Fruit fly (Drosophila melanogaster) whole organism, adult: Measurements from ENCODE around the gene Gorab.

Experiments used
- CG11617 ChIP-seq: fragments of 200-800 bp; sonication (Bioruptor generic); optimal IDR thresholded peaks from 2 replicates; lab custom pipeline; 2017; ENCODE audit warnings: mild to moderate bottlenecking, missing biosample characterization, missing genetic modification reagents, missing genetic modification characterization
- CG12768 ChIP-seq: fragments of 200-800 bp; sonication (Bioruptor generic); optimal IDR thresholded peaks from 2 replicates; lab custom pipeline; 2017; ENCODE audit warnings: missing biosample characterization, missing genetic modification characterization, mild to moderate bottlenecking, moderate library complexity, missing genetic modification reagents
- CG14711 ChIP-seq: fragments of 200-800 bp; sonication (Bioruptor generic); optimal IDR thresholded peaks from 2 replicates; lab custom pipeline; 2018; ENCODE audit warnings: missing biosample characterization, mild to moderate bottlenecking, missing genetic modification characterization, moderate library complexity
- CG1620 ChIP-seq: fragments of 200-800 bp; sonication (Bioruptor generic); optimal IDR thresholded peaks from 2 replicates; lab custom pipeline; 2016; ENCODE audit warnings: missing biosample characterization, missing genetic modification characterization
- CG33017 ChIP-seq: fragments of 200-800 bp; sonication (Bioruptor generic); optimal IDR thresholded peaks from 2 replicates; lab custom pipeline; 2018; ENCODE audit warnings: missing biosample characterization, mild to moderate bottlenecking, missing genetic modification characterization, moderate library complexity
- CG5204 ChIP-seq: fragments of 200-800 bp; sonication (Bioruptor generic); optimal IDR thresholded peaks from 2 replicates; lab custom pipeline; 2016; ENCODE audit warnings: missing biosample characterization, missing genetic modification characterization
- CG7045 ChIP-seq: fragments of 200-800 bp; sonication (Bioruptor generic); optimal IDR thresholded peaks from 2 replicates; lab custom pipeline; 2017; ENCODE audit warnings: missing biosample characterization, mild to moderate bottlenecking, missing genetic modification characterization
- CG7101 ChIP-seq: fragments of 200-800 bp; sonication (Bioruptor generic); optimal IDR thresholded peaks from 2 replicates; lab custom pipeline; 2018; ENCODE audit warnings: missing biosample characterization, mild to moderate bottlenecking, missing genetic modification characterization, moderate library complexity
- Clk ChIP-seq: fragments of 200-800 bp; sonication (Bioruptor generic); optimal IDR thresholded peaks from 2 replicates; lab custom pipeline; 2017; ENCODE audit warnings: missing biosample characterization, missing genetic modification characterization
- Crg-1 ChIP-seq: fragments of 200-800 bp; sonication (Bioruptor generic); optimal IDR thresholded peaks from 2 replicates; lab custom pipeline; 2016; ENCODE audit warnings: missing biosample characterization, missing genetic modification characterization
- Hr96 ChIP-seq: fragments of 200-800 bp; sonication (Bioruptor generic); optimal IDR thresholded peaks from 2 replicates; lab custom pipeline; 2016; ENCODE audit warnings: missing biosample characterization, missing genetic modification characterization
- Mnt ChIP-seq: fragments of 200-800 bp; sonication (Bioruptor generic); optimal IDR thresholded peaks from 2 replicates; lab custom pipeline; 2016; ENCODE audit warnings: missing biosample characterization, mild to moderate bottlenecking, missing genetic modification characterization
- bab1 ChIP-seq: fragments of 200-800 bp; sonication (Bioruptor generic); optimal IDR thresholded peaks from 3 replicates; lab custom pipeline; 2019; ENCODE audit warnings: missing biosample characterization, mild to moderate bottlenecking, missing genetic modification characterization, moderate library complexity
- cic ChIP-seq: fragments of 200-800 bp; sonication (Bioruptor generic); optimal IDR thresholded peaks from 2 replicates; lab custom pipeline; 2017; ENCODE audit warnings: missing biosample characterization, mild to moderate bottlenecking, missing genetic modification characterization, moderate library complexity
- cnc ChIP-seq, 2 experiments: fragments of >200 bp; optimal IDR thresholded peaks; 2 replicates each; lab custom pipeline; 2017
- kay ChIP-seq: fragments of 200-800 bp; sonication (Bioruptor generic); peaks from one replicate; lab custom pipeline; 2016; ENCODE audit warnings: missing biosample characterization, missing genetic modification characterization, borderline replicate concordance
- ovo ChIP-seq: fragments of 200-800 bp; sonication (Bioruptor generic); optimal IDR thresholded peaks from 2 replicates; lab custom pipeline; 2016; ENCODE audit warnings: missing biosample characterization, missing genetic modification characterization
- pad ChIP-seq: fragments of 200-800 bp; sonication (Bioruptor generic); optimal IDR thresholded peaks from 3 replicates; lab custom pipeline; 2017; ENCODE audit warnings: missing biosample characterization, missing genetic modification characterization, mild to moderate bottlenecking, moderate library complexity, missing genetic modification reagents
- tj ChIP-seq: fragments of 200-800 bp; sonication (Bioruptor generic); optimal IDR thresholded peaks from 3 replicates; lab custom pipeline; 2017; ENCODE audit warnings: missing biosample characterization, mild to moderate bottlenecking, missing genetic modification characterization, moderate library complexity
- toe ChIP-seq: fragments of 200-800 bp; sonication (Bioruptor generic); optimal IDR thresholded peaks from 2 replicates; lab custom pipeline; 2016; ENCODE audit warnings: missing biosample characterization, missing genetic modification characterization

Gene Gorab

DNA sequence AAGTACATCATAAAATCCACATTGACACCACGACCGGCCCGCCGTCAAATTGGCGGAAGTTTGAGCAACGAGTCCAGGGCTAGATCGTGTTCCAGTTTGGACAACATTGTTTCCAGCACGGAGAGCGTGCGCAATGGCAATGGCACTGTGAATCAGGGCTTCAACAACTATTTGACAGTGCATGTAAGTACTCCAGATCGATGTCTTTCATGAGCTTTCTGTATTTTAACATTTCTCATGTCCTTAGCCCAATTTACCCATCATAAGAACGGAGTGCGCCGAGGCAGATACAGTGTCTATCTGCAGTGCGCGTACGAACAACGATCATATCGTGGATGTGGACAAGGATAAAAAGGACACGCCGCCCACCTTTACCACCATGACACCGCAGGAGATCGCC lies 45.3 kb upstream of the Gorab start:
- no peak for TF ChIP-seq CG5204 (GFP tag; lab: Kevin White, UChicago)

dm6 chr3L:17470110-17470509 lies 41.5 kb upstream of the Gorab start, which contains the start of gene SecCl:
SecCl (plus strand) TSS chr3L:17470127.
- TF ChIP-seq Hr96 (GFP tag; lab: Kevin White, UChicago) (no peak), CG12768 (GFP tag; lab: Kevin White, UChicago) (no peak), CG33017 (tag; lab: Kevin White, UChicago) (no peak)

DNA sequence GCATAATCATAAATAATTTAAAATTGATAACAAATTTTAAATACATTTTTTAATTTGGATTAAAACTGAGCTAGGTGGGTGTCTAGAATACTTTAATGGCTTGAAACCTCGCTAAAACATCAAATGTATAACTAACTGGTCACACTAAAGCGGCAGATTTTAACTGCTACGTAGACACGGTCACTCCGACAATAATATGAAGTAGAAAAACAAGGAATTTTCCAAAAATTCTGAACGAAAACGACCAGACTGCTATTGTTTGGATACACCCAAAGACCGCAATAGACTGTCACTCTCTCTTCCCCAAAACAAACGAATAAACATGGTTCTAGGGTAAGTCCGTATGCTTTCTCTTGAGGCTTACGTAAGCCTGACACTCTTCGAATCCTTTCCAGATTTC lies 37.2 kb upstream of the Gorab start, which contains the start of gene QIL1:
Gene QIL1 (plus strand): TSS at position 142 of the 400 bp plus-strand sequence.
- TF ChIP-seq bab1 (GFP tag; lab: Kevin White, UChicago) (peak; percentile 35), CG33017 (tag; lab: Kevin White, UChicago) (no peak)

DNA sequence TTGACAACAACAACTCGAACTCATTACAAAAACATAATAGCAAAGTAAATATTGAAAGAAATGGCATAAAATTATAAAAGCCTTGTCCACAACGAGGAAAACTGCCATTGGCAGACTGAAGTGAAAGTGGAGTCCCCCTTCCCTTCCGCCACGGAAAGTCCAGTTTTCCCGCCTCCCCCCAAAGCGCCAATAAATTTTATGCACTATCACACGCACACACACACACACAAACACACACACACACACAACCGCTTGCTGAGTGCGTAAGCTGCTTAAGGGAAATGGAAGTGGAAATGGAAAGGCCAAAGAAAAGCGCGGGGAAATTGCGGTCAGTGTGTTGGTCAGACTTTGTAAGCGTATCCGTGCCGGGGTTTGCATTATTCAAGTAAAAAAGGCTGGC lies 33.8 kb upstream of the Gorab start:
- TF ChIP-seq Clk (GFP tag; lab: Kevin White, UChicago) (no peak), ovo (GFP tag; lab: Kevin White, UChicago) (no peak), toe (GFP tag; lab: Kevin White, UChicago) (no peak), cic (GFP tag; lab: Kevin White, UChicago) (no peak), kay (GFP tag; lab: Kevin White, UChicago) (no peak), CG33017 (tag; lab: Kevin White, UChicago) (no peak), Mnt (GFP tag; lab: Kevin White, UChicago) (no peak), cnc (optimal IDR thresholded peaks at IDR 0.05; lab: Kevin White, UChicago) (no peak), Hr96 (GFP tag; lab: Kevin White, UChicago) (no peak), Crg-1 (GFP tag; lab: Kevin White, UChicago) (no peak)

DNA sequence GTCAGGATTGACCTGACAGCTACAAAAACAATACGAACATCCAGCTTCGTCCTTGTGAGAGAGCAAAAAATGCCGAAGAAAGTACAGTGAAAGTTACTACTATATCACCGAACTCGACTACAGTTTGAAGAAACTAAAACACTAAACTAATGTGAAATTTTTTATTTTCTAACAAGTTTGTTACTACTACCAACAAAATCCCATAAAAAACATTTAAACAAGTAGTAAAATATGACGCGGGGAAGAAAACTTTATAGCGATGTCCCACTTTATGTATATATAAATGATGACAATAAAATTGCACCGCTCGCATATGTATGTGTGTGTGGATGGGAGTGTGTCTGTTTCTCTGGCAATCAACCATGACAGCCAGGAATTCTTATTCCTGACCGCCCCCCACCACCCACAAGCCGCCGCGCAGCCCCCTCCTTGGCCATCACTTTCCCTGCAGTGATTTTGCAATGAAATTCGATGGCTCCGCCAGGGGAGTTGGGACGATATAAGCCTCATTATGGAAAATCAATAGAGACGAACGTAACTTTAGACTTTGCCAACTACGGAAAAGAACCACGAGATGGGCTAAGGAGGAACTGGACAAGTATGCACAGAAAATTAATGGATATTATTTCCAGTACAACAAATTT lies 32.9 kb upstream of the Gorab start:
- TF ChIP-seq Clk (GFP tag; lab: Kevin White, UChicago) (no peak), pad (GFP tag; lab: Kevin White, UChicago) (no peak), CG7045 (no peak), Crg-1 (GFP tag; lab: Kevin White, UChicago) (no peak), CG14711 (tag; lab: Kevin White, UChicago) (no peak), bab1 (GFP tag; lab: Kevin White, UChicago) (no peak), ovo (GFP tag; lab: Kevin White, UChicago) (no peak), kay (GFP tag; lab: Kevin White, UChicago) (no peak), CG33017 (tag; lab: Kevin White, UChicago) (no peak), CG12768 (GFP tag; lab: Kevin White, UChicago) (no peak), Mnt (GFP tag; lab: Kevin White, UChicago) (no peak), CG7101 (tag; lab: Kevin White, UChicago) (no peak), CG1620 (GFP tag; lab: Kevin White, UChicago) (no peak), cic (GFP tag; lab: Kevin White, UChicago) (no peak), CG5204 (GFP tag; lab: Kevin White, UChicago) (no peak), tj (GFP tag; lab: Kevin White, UChicago) (no peak), Hr96 (GFP tag; lab: Kevin White, UChicago) (no peak), CG11617 (no peak), cnc (optimal IDR thresholded peaks at IDR 0.05; lab: Kevin White, UChicago) (no peak)

DNA sequence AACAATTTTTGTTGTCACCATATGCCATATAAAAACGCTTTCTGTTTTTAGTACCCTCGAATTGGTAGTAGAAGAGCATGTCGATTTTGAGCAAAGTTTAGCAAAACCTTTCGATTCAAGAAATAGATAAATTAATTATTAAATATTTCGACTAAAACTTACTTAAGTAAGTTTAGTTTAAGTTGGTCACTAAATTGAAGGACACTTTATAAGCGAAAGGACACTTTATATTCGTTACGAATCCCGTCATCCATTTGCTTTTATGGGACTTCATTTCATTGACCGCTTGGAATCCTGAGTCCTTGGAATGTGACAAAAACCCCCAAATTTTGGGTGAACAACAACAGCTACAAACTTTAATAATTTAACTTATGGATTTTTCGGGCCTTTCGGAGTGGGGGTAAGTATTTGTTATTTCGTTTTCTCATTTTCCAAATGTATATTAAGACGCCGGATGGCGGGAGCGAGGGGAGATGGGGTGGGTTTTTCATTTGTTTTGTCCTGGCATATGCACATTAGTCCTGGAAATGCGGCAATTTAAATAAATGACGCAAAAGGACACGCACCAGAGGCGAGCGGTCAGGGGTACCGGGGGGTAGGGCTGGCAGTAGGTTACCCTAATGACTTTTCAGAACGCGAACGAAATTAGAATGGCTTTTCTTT lies 30.4 kb upstream of the Gorab start:
- TF ChIP-seq Mnt (GFP tag; lab: Kevin White, UChicago) (no peak), toe (GFP tag; lab: Kevin White, UChicago) (no peak), kay (GFP tag; lab: Kevin White, UChicago) (peak; percentile 55)

DNA sequence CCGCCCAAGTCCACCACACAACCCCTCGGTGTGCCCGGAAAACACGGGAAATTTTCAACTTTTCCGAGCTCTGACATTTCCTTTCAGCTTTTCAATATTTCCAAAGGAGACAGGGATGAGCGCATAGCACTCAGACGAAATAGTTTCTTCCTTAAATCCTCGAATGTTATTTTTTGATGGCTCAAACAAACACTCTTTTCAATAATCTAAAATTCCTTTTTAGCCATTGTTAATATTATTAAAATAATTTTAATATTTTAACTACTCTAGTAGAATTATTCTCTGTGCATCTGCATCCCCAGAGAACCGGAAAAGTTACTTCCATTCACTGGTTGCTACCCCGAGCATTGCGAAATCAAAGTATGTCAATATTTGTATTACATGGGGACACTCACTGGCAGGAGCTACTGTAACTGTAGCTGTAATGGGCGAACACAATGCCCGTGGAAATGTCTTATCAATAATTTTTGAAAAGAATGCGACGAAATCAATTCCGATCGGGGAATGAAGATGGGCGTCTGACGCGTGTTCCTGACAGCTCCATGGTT lies 29.1 kb upstream of the Gorab start:
- TF ChIP-seq Crg-1 (GFP tag; lab: Kevin White, UChicago) (no peak), ovo (GFP tag; lab: Kevin White, UChicago) (no peak), CG14711 (tag; lab: Kevin White, UChicago) (no peak), CG11617 (no peak), bab1 (GFP tag; lab: Kevin White, UChicago) (no peak), pad (GFP tag; lab: Kevin White, UChicago) (no peak), Clk (GFP tag; lab: Kevin White, UChicago) (no peak), CG33017 (tag; lab: Kevin White, UChicago) (no peak), CG7045 (no peak), tj (GFP tag; lab: Kevin White, UChicago) (no peak), cic (GFP tag; lab: Kevin White, UChicago) (no peak), CG12768 (GFP tag; lab: Kevin White, UChicago) (no peak), toe (GFP tag; lab: Kevin White, UChicago) (no peak), Mnt (GFP tag; lab: Kevin White, UChicago) (no peak), CG5204 (GFP tag; lab: Kevin White, UChicago) (no peak), kay (GFP tag; lab: Kevin White, UChicago) (no peak), Hr96 (GFP tag; lab: Kevin White, UChicago) (no peak), CG1620 (GFP tag; lab: Kevin White, UChicago) (no peak)
